Worm (Caenorhabditis elegans) whole organism, L4 larva: ENCODE results near the gene F29A7.4.

Source experiments
- ama-1 ChIP-seq: fragments of 150-350 bp; optimal IDR thresholded peaks from 2 replicates; lab custom pipeline; 2014; ENCODE audit warnings: inconsistent platforms, mixed read lengths
- daf-12 ChIP-seq: fragments of 150-350 bp; optimal IDR thresholded peaks from 2 replicates; lab custom pipeline; 2014; ENCODE audit warnings: missing biosample characterization, missing genetic modification reagents, missing genetic modification characterization
- lin-15B ChIP-seq: fragments of 150-350 bp; sonication (generic microtip); optimal IDR thresholded peaks from 3 replicates; lab custom pipeline; 2014; ENCODE audit warnings: missing biosample characterization, missing genetic modification characterization
- nhr-11 ChIP-seq: fragments of 150-350 bp; optimal IDR thresholded peaks from 2 replicates; lab custom pipeline; 2014; ENCODE audit warnings: missing biosample characterization, missing genetic modification characterization
- nhr-25 ChIP-seq: sonication (generic microtip); optimal IDR thresholded peaks from 2 replicates; lab custom pipeline; 2017; ENCODE audit warnings: missing genetic modification characterization, mild to moderate bottlenecking, missing compliant biosample characterization, antibody characterized with exemption, moderate library complexity, borderline replicate concordance; ENCODE audit not compliant: insufficient read depth
- sdz-12 ChIP-seq: fragments of 200-800 bp; sonication (Bioruptor generic); optimal IDR thresholded peaks from 2 replicates; lab custom pipeline; 2018; ENCODE audit warnings: mild to moderate bottlenecking, missing genetic modification characterization, missing compliant biosample characterization
- unc-39 ChIP-seq: sonication (generic microtip); optimal IDR thresholded peaks from 2 replicates; lab custom pipeline; 2017; ENCODE audit warnings: missing biosample characterization, missing genetic modification characterization

ce11 chrII:2752999-2753398 lies 3.2 kb downstream of the F29A7.4 start, which contains the start of gene F29A7.3:
- TF ChIP-seq lin-15B (tag; lab: Kevin White, UChicago) = no peak
- no peak for TF ChIP-seq ama-1
- no peak for TF ChIP-seq daf-12 (tag; lab: Kevin White, UChicago)
- no peak for TF ChIP-seq sdz-12
- no peak for TF ChIP-seq nhr-11 (tag; lab: Kevin White, UChicago)
- TF ChIP-seq nhr-25 (tag; lab: Kevin White, UChicago) = no peak
- no peak for TF ChIP-seq unc-39 (tag; lab: Kevin White, UChicago)
